Worm (Caenorhabditis elegans): ENCODE measurements around the gene T11G6.2.

Gene T11G6.2

DNA sequence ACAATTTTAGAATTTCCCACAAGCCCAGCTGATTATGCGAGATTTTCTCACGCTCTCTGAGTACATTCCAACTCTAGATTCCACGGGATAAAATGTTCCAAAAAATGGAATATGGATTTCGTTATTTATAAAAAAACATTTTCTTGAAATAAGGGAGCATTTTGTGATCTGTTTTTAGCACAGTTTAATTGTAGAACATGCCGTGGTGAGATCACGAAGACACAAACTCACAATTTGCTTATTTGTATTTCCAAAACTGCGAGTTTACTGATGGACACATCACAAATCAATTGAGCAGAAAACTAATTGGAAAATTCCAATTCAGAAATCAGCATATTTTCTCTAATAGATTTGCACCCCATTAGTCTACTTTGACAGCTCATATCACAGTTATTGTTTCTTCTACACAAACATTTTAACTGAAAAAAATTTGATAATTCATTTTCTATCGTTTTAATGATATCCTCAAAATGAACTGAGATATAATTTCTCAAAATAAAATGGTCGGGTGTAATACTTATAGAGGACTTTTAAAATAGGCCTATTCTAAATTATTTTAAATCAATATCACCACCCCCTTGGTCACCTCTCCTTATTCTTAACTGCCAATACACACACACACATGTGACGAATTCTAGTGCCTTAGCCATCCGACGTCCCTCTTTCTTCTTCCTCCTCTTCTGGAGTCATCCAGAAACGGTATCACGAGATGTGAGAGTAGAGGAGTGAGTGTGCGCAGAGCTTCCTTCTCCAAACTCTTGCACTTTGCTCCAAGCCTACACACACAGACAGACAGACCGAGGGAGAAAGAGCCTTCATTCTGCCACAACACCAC lies 37.2 kb downstream of the T11G6.2 start:
- TF ChIP-seq flt-1 (GFP tag; IDR thresholded peaks at IDR 0.05): no peak
- TF ChIP-seq cog-1 (tag; optimal IDR thresholded peaks at IDR 0.05): no peak
- TF ChIP-seq ref-1 (GFP tag; conservative IDR thresholded peaks at IDR 0.05): no peak
- no peak for TF ChIP-seq med-1 (GFP tag; optimal IDR thresholded peaks at IDR 0.05; ENCODE audit: insufficient read depth)
- no peak for TF ChIP-seq klf-2 (GFP tag; conservative IDR thresholded peaks at IDR 0.05)

- TF ChIP-seq cog-1 (tag; optimal IDR thresholded peaks at IDR 0.05): no peak
Observed at ce11 chrIV:10820114-10820513, 38.2 kb downstream of the T11G6.2 start.

DNA sequence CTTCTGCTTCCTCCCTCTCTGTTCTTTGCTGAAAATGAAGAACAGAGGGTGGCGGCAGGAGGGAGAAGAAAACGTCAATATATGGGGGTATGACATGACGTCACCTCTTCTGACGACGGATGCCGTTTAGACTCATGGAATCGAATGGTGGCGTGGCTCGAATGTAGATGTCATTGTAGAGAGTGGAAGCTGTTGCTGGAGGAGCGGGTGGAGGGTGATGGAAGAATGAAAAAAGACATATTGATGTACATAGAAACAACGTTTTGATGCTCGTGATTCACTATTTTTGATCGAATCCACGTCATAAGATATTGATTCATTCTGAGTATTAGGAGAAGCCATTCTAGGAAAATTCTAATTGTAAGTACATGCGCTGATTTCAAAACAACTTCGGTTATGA lies 39.2 kb downstream of the T11G6.2 start:
- 0 out of 2 replicates have a peak, but pooled peaks have one; percentile 15 for TF ChIP-seq klf-2 (GFP tag; conservative IDR thresholded peaks at IDR 0.05)
- no peak for TF ChIP-seq tab-1 (GFP tag; IDR thresholded peaks at IDR 0.05)

DNA sequence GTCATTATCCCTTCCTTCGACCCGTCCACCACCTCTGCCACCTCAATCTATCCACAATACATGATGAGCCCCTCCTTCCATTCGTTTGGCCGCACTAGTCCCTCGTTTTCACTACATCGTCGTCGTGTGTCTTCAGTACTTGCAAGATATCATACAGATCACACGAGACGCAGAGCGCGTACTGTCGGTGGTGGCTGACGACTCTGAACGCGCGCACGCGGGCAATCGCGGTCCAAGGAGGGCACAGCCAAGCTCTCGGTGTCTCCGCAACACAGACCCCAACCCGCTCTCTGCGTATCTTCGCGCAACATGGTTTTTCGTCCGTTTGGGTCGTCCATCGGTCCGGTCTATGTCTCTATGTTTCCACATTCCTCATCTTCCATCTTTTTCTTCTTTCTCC lies 41.3 kb downstream of the T11G6.2 start:
- 0 out of 2 replicates have a peak, but pooled peaks have one; percentile 33 for TF ChIP-seq ztf-23 (GFP tag; IDR thresholded peaks at IDR 0.05)
- peak; percentile 58 for TF ChIP-seq cog-1 (tag; optimal IDR thresholded peaks at IDR 0.05)
- TF ChIP-seq ztf-29 (GFP tag; IDR thresholded peaks at IDR 0.05): no peak; the same call in 1 of the 2 replicates
- TF ChIP-seq ref-1 (GFP tag; conservative IDR thresholded peaks at IDR 0.05): no peak
- peak; percentile 54; the same call in 1 of the 2 replicates for TF ChIP-seq flt-1 (GFP tag; IDR thresholded peaks at IDR 0.05)
- no peak for TF ChIP-seq med-1 (GFP tag; optimal IDR thresholded peaks at IDR 0.05; ENCODE audit: insufficient read depth)
- TF ChIP-seq tab-1 (GFP tag; IDR thresholded peaks at IDR 0.05): peak; percentile 74
- TF ChIP-seq klf-2 (GFP tag; conservative IDR thresholded peaks at IDR 0.05): no peak

- TF ChIP-seq ztf-29 (GFP tag; IDR thresholded peaks at IDR 0.05) (no peak), klf-2 (GFP tag; conservative IDR thresholded peaks at IDR 0.05) (no peak), T22C8.4 (GFP tag; IDR thresholded peaks at IDR 0.05) (no peak)
Observed at ce11 chrIV:10815950-10816349, 42.3 kb downstream of the T11G6.2 start.

- TF ChIP-seq flt-1 (GFP tag; IDR thresholded peaks at IDR 0.05) (no peak), cog-1 (tag; optimal IDR thresholded peaks at IDR 0.05) (no peak), ztf-23 (GFP tag; IDR thresholded peaks at IDR 0.05) (no peak), med-1 (GFP tag; optimal IDR thresholded peaks at IDR 0.05; ENCODE audit: insufficient read depth) (no peak), ref-1 (GFP tag; conservative IDR thresholded peaks at IDR 0.05) (no peak), tab-1 (GFP tag; IDR thresholded peaks at IDR 0.05) (no peak), T22C8.4 (GFP tag; IDR thresholded peaks at IDR 0.05) (no peak), ztf-29 (GFP tag; IDR thresholded peaks at IDR 0.05) (no peak), klf-2 (GFP tag; conservative IDR thresholded peaks at IDR 0.05) (no peak)
Observed at ce11 chrIV:10812099-10812498, 46.2 kb downstream of the T11G6.2 start, which contains the start of gene miz-1. miz-1 (plus strand) TSS chrIV:10812399.

ce11 chrIV:10811388-10811787 lies 46.9 kb downstream of the T11G6.2 start:
- no peak for TF ChIP-seq cog-1 (tag; optimal IDR thresholded peaks at IDR 0.05)
- TF ChIP-seq med-1 (GFP tag; optimal IDR thresholded peaks at IDR 0.05; ENCODE audit: insufficient read depth): no peak
- no peak for TF ChIP-seq flt-1 (GFP tag; IDR thresholded peaks at IDR 0.05)
- no peak for TF ChIP-seq T22C8.4 (GFP tag; IDR thresholded peaks at IDR 0.05)
- TF ChIP-seq tab-1 (GFP tag; IDR thresholded peaks at IDR 0.05): no peak
- TF ChIP-seq ref-1 (GFP tag; conservative IDR thresholded peaks at IDR 0.05): no peak
- TF ChIP-seq ztf-29 (GFP tag; IDR thresholded peaks at IDR 0.05): no peak
- TF ChIP-seq klf-2 (GFP tag; conservative IDR thresholded peaks at IDR 0.05): no peak
- TF ChIP-seq ztf-23 (GFP tag; IDR thresholded peaks at IDR 0.05): no peak

ce11 chrIV:10810820-10811219 lies 47.5 kb downstream of the T11G6.2 start:
- TF ChIP-seq ztf-29 (GFP tag; IDR thresholded peaks at IDR 0.05) (no peak), T22C8.4 (GFP tag; IDR thresholded peaks at IDR 0.05) (no peak), flt-1 (GFP tag; IDR thresholded peaks at IDR 0.05) (no peak), ztf-23 (GFP tag; IDR thresholded peaks at IDR 0.05) (no peak), cog-1 (tag; optimal IDR thresholded peaks at IDR 0.05) (no peak), med-1 (GFP tag; optimal IDR thresholded peaks at IDR 0.05; ENCODE audit: insufficient read depth) (no peak), klf-2 (GFP tag; conservative IDR thresholded peaks at IDR 0.05) (no peak), tab-1 (GFP tag; IDR thresholded peaks at IDR 0.05) (no peak), ref-1 (GFP tag; conservative IDR thresholded peaks at IDR 0.05) (no peak)

Measured in whole organism, midembryonic.